Fruit fly (Drosophila melanogaster): ENCODE data around the gene CG42598.
"Not testable (repeated sequence)": the region's sequence is repeated elsewhere in the genome, so short reads cannot be mapped to it uniquely, and the experiment has no call there.

CG42598 gene

dm6 chr3L:26371291-26371773 is at the start of gene CG42598:
TSS of gene CG42598 (minus strand) at chr3L:26371356.
- no peak for TF ChIP-seq Crg-1 (GFP tag; optimal IDR thresholded peaks at IDR 0.05)
- TF ChIP-seq toe (GFP tag; optimal IDR thresholded peaks at IDR 0.05), result no peak
- TF ChIP-seq CG7045 (GFP tag; optimal IDR thresholded peaks at IDR 0.05), result no peak
- TF ChIP-seq CG1620 (GFP tag; optimal IDR thresholded peaks at IDR 0.05), result no peak
- TF ChIP-seq CG11617 (GFP tag; optimal IDR thresholded peaks at IDR 0.05), result no peak

- TF ChIP-seq CG5204, Clk, CG12768 (GFP tag; optimal IDR thresholded peaks at IDR 0.05): not testable (repeated sequence)
Observed at dm6 chr3L:26305472-26305871, 65.7 kb downstream of the CG42598 start, which contains the start of gene CG41284. TSS of gene CG41284 (minus strand) at chr3L:26305572.

Data from whole organism, adult.